Fruit fly (Drosophila melanogaster): ENCODE measurements around the gene Cds.

The Cds gene

dm6 chr3L:8127712-8128210, at the start of gene Cds, which contains the start of gene Uba2 (continued):
- TF ChIP-seq her (GFP tag; optimal IDR thresholded peaks at IDR 0.05) = peak; percentile 63
- TF ChIP-seq zf30C (GFP tag; optimal IDR thresholded peaks at IDR 0.05) = no peak
- TF ChIP-seq Xrp1 (GFP tag; IDR thresholded peaks at IDR 0.05) = peak; percentile 90
- peak; percentile 73 for TF ChIP-seq CG31388 (GFP tag; optimal IDR thresholded peaks at IDR 0.05)
- TF ChIP-seq org-1 (GFP tag; optimal IDR thresholded peaks at IDR 0.05) = peak; percentile 79
- 0 out of 2 replicates have a peak, but pooled peaks have one; percentile 29 for TF ChIP-seq unc-4 (GFP tag; IDR thresholded peaks at IDR 0.05; ENCODE audit: partially characterized antibody)
- TF ChIP-seq Sox100B (GFP tag; optimal IDR thresholded peaks at IDR 0.05) = peak; percentile 90
- TF ChIP-seq CG30403 (GFP tag; optimal IDR thresholded peaks at IDR 0.05) = peak; percentile 96
- TF ChIP-seq tna (GFP tag; IDR thresholded peaks at IDR 0.05; ENCODE audit: partially characterized antibody) = no peak
- TF ChIP-seq hth (optimal IDR thresholded peaks at IDR 0.05) = no peak
- peak; percentile 94 for TF ChIP-seq al (GFP tag; IDR thresholded peaks at IDR 0.05)
- peak; percentile 96 for TF ChIP-seq sob (GFP tag; IDR thresholded peaks at IDR 0.05)
- TF ChIP-seq CG3065 (GFP tag; optimal IDR thresholded peaks at IDR 0.05) = peak; percentile 78
- TF ChIP-seq MTF-1 (GFP tag; optimal IDR thresholded peaks at IDR 0.05; ENCODE audit: borderline replicate concordance) = peak; percentile 52
- TF ChIP-seq CG11085 (GFP tag; IDR thresholded peaks at IDR 0.05) = peak; percentile 87
- TF ChIP-seq gce (GFP tag; IDR thresholded peaks at IDR 0.05) = 0 out of 3 replicates have a peak, but pooled peaks have one; percentile 32
- peak; percentile 72 for TF ChIP-seq tx (GFP tag; optimal IDR thresholded peaks at IDR 0.05)
- peak; percentile 3 for TF ChIP-seq CG14965 (GFP tag; optimal IDR thresholded peaks at IDR 0.05; ENCODE audit: borderline replicate concordance)
- TF ChIP-seq Pdp1 (GFP tag; optimal IDR thresholded peaks at IDR 0.05) = peak; percentile 69 to 80
- TF ChIP-seq twi (tag; optimal IDR thresholded peaks at IDR 0.05) = peak; percentile 82
- TF ChIP-seq grn (GFP tag; optimal IDR thresholded peaks at IDR 0.05) = no peak
- peak; percentile 88 for TF ChIP-seq CG4617 (GFP tag; optimal IDR thresholded peaks at IDR 0.05; ENCODE audit: borderline replicate concordance)
- peak; percentile 68 for TF ChIP-seq ash1 (GFP tag; optimal IDR thresholded peaks at IDR 0.05)
- TF ChIP-seq Chrac-16 (GFP tag; optimal IDR thresholded peaks at IDR 0.05) = peak; percentile 93
- TF ChIP-seq CG16813 (GFP tag; IDR thresholded peaks at IDR 0.05; ENCODE audit: partially characterized antibody) = peak; percentile 39; the same call in 1 of the 3 replicates
- peak; percentile 85 for TF ChIP-seq D19B (GFP tag; optimal IDR thresholded peaks at IDR 0.05)
- peak; percentile 89 for TF ChIP-seq CG6765 (GFP tag; optimal IDR thresholded peaks at IDR 0.05)
- TF ChIP-seq Med (GFP tag) = peak; percentile 97
- peak; percentile 95 for TF ChIP-seq PHDP (tag; optimal IDR thresholded peaks at IDR 0.05)
- TF ChIP-seq CG4282 (GFP tag; optimal IDR thresholded peaks at IDR 0.05) = peak; percentile 38
- TF ChIP-seq Six4 (GFP tag; optimal IDR thresholded peaks at IDR 0.05) = peak; percentile 87
- TF ChIP-seq insv (GFP tag; optimal IDR thresholded peaks at IDR 0.05) = peak in 1 of 2 experiments; percentile 93
- peak; percentile 84 for TF ChIP-seq psq (GFP tag; optimal IDR thresholded peaks at IDR 0.05)
- peak; percentile 82 for TF ChIP-seq CG14667 (GFP tag; IDR thresholded peaks at IDR 0.05)
- peak; percentile 95 for TF ChIP-seq CG32532 (GFP tag; IDR thresholded peaks at IDR 0.05)
- TF ChIP-seq CG7839 (tag; optimal IDR thresholded peaks at IDR 0.05) = peak; percentile 91
- TF ChIP-seq Max (GFP tag; optimal IDR thresholded peaks at IDR 0.05) = peak; percentile 83
- 0 out of 2 replicates have a peak, but pooled peaks have one; percentile 22 for TF ChIP-seq CG10321 (GFP tag; IDR thresholded peaks at IDR 0.05)
- TF ChIP-seq h (optimal IDR thresholded peaks at IDR 0.05) = no peak
- peak; percentile 57 for TF ChIP-seq Dad (GFP tag; optimal IDR thresholded peaks at IDR 0.05)
- TF ChIP-seq CG15479 (GFP tag; optimal IDR thresholded peaks at IDR 0.05) = no peak
- peak; percentile 76 for TF ChIP-seq B-H1 (GFP tag; IDR thresholded peaks at IDR 0.05)
- TF ChIP-seq slou (GFP tag; optimal IDR thresholded peaks at IDR 0.05) = peak; percentile 92
- TF ChIP-seq D (optimal IDR thresholded peaks at IDR 0.05) = no peak
- peak; percentile 76 for TF ChIP-seq D (GFP tag; optimal IDR thresholded peaks at IDR 0.05)
- peak; percentile 95 for TF ChIP-seq Fer2 (tag; optimal IDR thresholded peaks at IDR 0.05)
- TF ChIP-seq cas (GFP tag; IDR thresholded peaks at IDR 0.05) = peak; percentile 83
- TF ChIP-seq TFAM (GFP tag; optimal IDR thresholded peaks at IDR 0.05) = peak; percentile 40
- TF ChIP-seq corto (GFP tag; optimal IDR thresholded peaks at IDR 0.05) = peak; percentile 79
- TF ChIP-seq B-H2 (GFP tag; optimal IDR thresholded peaks at IDR 0.05) = peak; percentile 95
- no peak for TF ChIP-seq jing (GFP tag; optimal IDR thresholded peaks at IDR 0.05)
